Worm (Caenorhabditis elegans): Measurements from ENCODE around the gene Y110A2AR.1.

- TF ChIP-seq tab-1 (GFP tag; IDR thresholded peaks at IDR 0.05) = no peak
- TF ChIP-seq flt-1 (GFP tag; IDR thresholded peaks at IDR 0.05) = no peak
- no peak for TF ChIP-seq med-1 (GFP tag; optimal IDR thresholded peaks at IDR 0.05; ENCODE audit: insufficient read depth)
- no peak for TF ChIP-seq ref-1 (GFP tag; conservative IDR thresholded peaks at IDR 0.05)
- TF ChIP-seq T22C8.4 (GFP tag; IDR thresholded peaks at IDR 0.05) = no peak
- TF ChIP-seq cog-1 (tag; optimal IDR thresholded peaks at IDR 0.05) = no peak
- no peak for TF ChIP-seq ztf-29 (GFP tag; IDR thresholded peaks at IDR 0.05)
These were observed 44.1 kb downstream of the Y110A2AR.1 start for ce11 chrII:2963619-2964018.
